Worm (Caenorhabditis elegans) whole organism, L2 larva: ENCODE results near the gene glf-1.

Experiments
- C34F6.9 ChIP-seq: fragments of 150-350 bp; optimal IDR thresholded peaks from 2 replicates; lab custom pipeline; 2014; ENCODE audit warnings: missing biosample characterization, missing genetic modification characterization
- aly-2 ChIP-seq: fragments of 150-350 bp; optimal IDR thresholded peaks from 2 replicates; lab custom pipeline; 2014; ENCODE audit warnings: missing biosample characterization, missing genetic modification characterization
- ceh-16 ChIP-seq: fragments of 150-350 bp; optimal IDR thresholded peaks from 2 replicates; lab custom pipeline; 2014; ENCODE audit warnings: missing biosample characterization, missing genetic modification characterization
- lin-13 ChIP-seq: fragments of 150-350 bp; optimal IDR thresholded peaks from 2 replicates; lab custom pipeline; 2014; ENCODE audit warnings: missing biosample characterization, missing genetic modification reagents, missing genetic modification characterization
- unc-55 ChIP-seq: fragments of 150-350 bp; sonication (generic microtip); optimal IDR thresholded peaks from 3 replicates; lab custom pipeline; 2014; ENCODE audit warnings: missing biosample characterization, missing genetic modification reagents, missing genetic modification characterization
- ztf-11 ChIP-seq: sonication (generic microtip); optimal IDR thresholded peaks from 2 replicates; lab custom pipeline; 2017; ENCODE audit warnings: missing biosample characterization, missing genetic modification characterization

DNA sequence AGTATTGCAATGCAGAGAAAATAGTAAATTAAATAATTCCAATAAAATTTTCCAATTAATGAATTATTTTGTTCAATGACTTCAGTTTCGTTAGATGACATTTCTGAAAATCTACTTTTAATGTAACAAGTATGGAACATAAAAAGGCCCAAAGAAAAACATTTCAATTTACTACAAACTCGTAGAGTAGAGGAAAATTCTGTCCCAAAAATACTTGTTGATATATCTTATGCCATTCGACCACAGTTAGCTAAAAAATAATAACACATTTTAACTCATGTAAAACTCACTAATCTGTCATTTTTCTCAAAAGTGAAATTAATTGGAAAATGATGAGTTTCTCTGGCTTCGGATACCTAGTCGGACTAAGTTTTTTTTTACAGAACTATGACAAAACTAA, 8.4 kb upstream of the glf-1 start, which contains the start of gene srv-21:
- no peak for TF ChIP-seq aly-2 (tag; lab: Kevin White, UChicago)
- no peak for TF ChIP-seq lin-13 (GFP tag; lab: Kevin White, UChicago)
- no peak for TF ChIP-seq C34F6.9 (tag; lab: Kevin White, UChicago)
- TF ChIP-seq ceh-16 (tag; lab: Kevin White, UChicago) = no peak
- TF ChIP-seq ztf-11 = no peak
- TF ChIP-seq unc-55 (GFP tag; lab: Kevin White, UChicago) = no peak
